Worm (Caenorhabditis elegans): ENCODE results near the gene leo-1.
"Not testable (repeated sequence)": the region's sequence is repeated elsewhere in the genome, so short reads cannot be mapped to it uniquely, and the experiment has no call there.

leo-1 gene

ce11 chrIV:11324741-11325140 is 4.4 kb downstream of the leo-1 start, which contains the start of gene his-48:
TSS of gene his-48 (plus strand) at chrIV:11324745.
- not testable (repeated sequence) for TF ChIP-seq eor-1, aly-2, pha-4 (tag; optimal IDR thresholded peaks at IDR 0.05)

ce11 chrIV:11323666-11324065 is 5.5 kb downstream of the leo-1 start:
- TF ChIP-seq nhr-28 (tag; optimal IDR thresholded peaks at IDR 0.05) (no peak), ceh-9 (tag; optimal IDR thresholded peaks at IDR 0.05) (no peak), nhr-67 (tag; optimal IDR thresholded peaks at IDR 0.05) (no peak), nhr-23 (tag; optimal IDR thresholded peaks at IDR 0.05) (no peak), fos-1 (tag; optimal IDR thresholded peaks at IDR 0.05) (no peak), ZK546.5 (tag; optimal IDR thresholded peaks at IDR 0.05) (no peak), mdl-1 (tag; optimal IDR thresholded peaks at IDR 0.05) (no peak), daf-12 (tag; optimal IDR thresholded peaks at IDR 0.05) (no peak)

ce11 chrIV:11320500-11320899 is 8.7 kb downstream of the leo-1 start, which contains the start of gene edg-1:
TSS of gene edg-1 (plus strand) at chrIV:11320800.
- TF ChIP-seq nhr-12 (tag; optimal IDR thresholded peaks at IDR 0.05) (no peak), fkh-2 (tag; optimal IDR thresholded peaks at IDR 0.05) (no peak), ceh-16 (tag; optimal IDR thresholded peaks at IDR 0.05) (no peak), fkh-10 (GFP tag; optimal IDR thresholded peaks at IDR 0.05) (no peak), sea-2 (GFP tag; optimal IDR thresholded peaks at IDR 0.05) (no peak), hmg-11 (tag; optimal IDR thresholded peaks at IDR 0.05) (no peak), nfya-1 (tag; optimal IDR thresholded peaks at IDR 0.05; ENCODE audit: insufficient read depth) (no peak), eor-1 (tag; optimal IDR thresholded peaks at IDR 0.05) (no peak), unc-62 (GFP tag; optimal IDR thresholded peaks at IDR 0.05) (no peak), nhr-11 (tag; optimal IDR thresholded peaks at IDR 0.05) (no peak), egl-27 (tag; optimal IDR thresholded peaks at IDR 0.05) (no peak), zag-1 (tag; optimal IDR thresholded peaks at IDR 0.05) (no peak), ztf-11 (tag; optimal IDR thresholded peaks at IDR 0.05) (no peak), nhr-43 (tag; optimal IDR thresholded peaks at IDR 0.05; ENCODE audit: poor library complexity, severe bottlenecking) (no peak), ZK546.5 (tag; optimal IDR thresholded peaks at IDR 0.05) (no peak), pha-4 (tag; optimal IDR thresholded peaks at IDR 0.05) (no peak)

- TF ChIP-seq nhr-23 (tag; optimal IDR thresholded peaks at IDR 0.05), result no peak
- TF ChIP-seq elt-3 (tag; optimal IDR thresholded peaks at IDR 0.05), result no peak
- TF ChIP-seq lin-15B (tag; optimal IDR thresholded peaks at IDR 0.05), result no peak
- no peak for TF ChIP-seq daf-12 (tag; optimal IDR thresholded peaks at IDR 0.05)
- TF ChIP-seq mml-1 (tag; optimal IDR thresholded peaks at IDR 0.05), result no peak
- no peak for TF ChIP-seq nhr-67 (tag; optimal IDR thresholded peaks at IDR 0.05)
- no peak for TF ChIP-seq nhr-12 (tag; optimal IDR thresholded peaks at IDR 0.05)
- TF ChIP-seq pha-4 (tag; optimal IDR thresholded peaks at IDR 0.05), result no peak
- no peak for TF ChIP-seq ZK546.5 (tag; optimal IDR thresholded peaks at IDR 0.05)
- no peak for TF ChIP-seq sea-2 (GFP tag; optimal IDR thresholded peaks at IDR 0.05)
- TF ChIP-seq nfya-1 (tag; optimal IDR thresholded peaks at IDR 0.05; ENCODE audit: insufficient read depth), result no peak
- TF ChIP-seq elt-1 (tag; optimal IDR thresholded peaks at IDR 0.05), result no peak
- no peak for TF ChIP-seq zag-1 (tag; optimal IDR thresholded peaks at IDR 0.05)
- no peak for TF ChIP-seq nhr-237 (tag; optimal IDR thresholded peaks at IDR 0.05)
- TF ChIP-seq nhr-43 (tag; optimal IDR thresholded peaks at IDR 0.05; ENCODE audit: poor library complexity, severe bottlenecking), result no peak
- no peak for TF ChIP-seq aly-2 (tag; optimal IDR thresholded peaks at IDR 0.05)
- TF ChIP-seq nhr-76 (tag; optimal IDR thresholded peaks at IDR 0.05), result no peak
- no peak for TF ChIP-seq egl-27 (tag; optimal IDR thresholded peaks at IDR 0.05)
- TF ChIP-seq fkh-10 (GFP tag; optimal IDR thresholded peaks at IDR 0.05), result no peak
- TF ChIP-seq nhr-11 (tag; optimal IDR thresholded peaks at IDR 0.05), result no peak
Measured at ce11 chrIV:11319884-11320362, 9.2 kb downstream of the leo-1 start, which contains the start of gene B0035.18. TSS of gene B0035.18 (plus strand) at chrIV:11320312.

ce11 chrIV:11317119-11317518 is 12.1 kb downstream of the leo-1 start, which contains the start of gene gspd-1:
TSS of gene gspd-1 (plus strand) at chrIV:11317419.
- TF ChIP-seq ama-1 (optimal IDR thresholded peaks at IDR 0.05) (no peak), lin-15B (tag; optimal IDR thresholded peaks at IDR 0.05) (no peak), nhr-12 (tag; optimal IDR thresholded peaks at IDR 0.05) (no peak), nhr-67 (tag; optimal IDR thresholded peaks at IDR 0.05) (no peak), nhr-25 (tag; optimal IDR thresholded peaks at IDR 0.05) (no peak), ceh-28 (tag; optimal IDR thresholded peaks at IDR 0.05) (no peak), nhr-23 (tag; optimal IDR thresholded peaks at IDR 0.05) (no peak), nfya-1 (tag; optimal IDR thresholded peaks at IDR 0.05; ENCODE audit: insufficient read depth) (no peak), egl-5 (tag; optimal IDR thresholded peaks at IDR 0.05) (no peak), nhr-77 (tag; optimal IDR thresholded peaks at IDR 0.05) (no peak), fos-1 (tag; optimal IDR thresholded peaks at IDR 0.05) (no peak), R02D3.7 (tag; optimal IDR thresholded peaks at IDR 0.05) (no peak)
